Worm (Caenorhabditis elegans): ENCODE measurements around the gene ZK1236.9.
A peak's percentile ranks its signal among the peaks of the same experiment; 100 is the strongest.

ZK1236.9 gene

ce11 chrIII:8410747-8411146, 24.2 kb downstream of the ZK1236.9 start:
- TF ChIP-seq nhr-67 (tag; optimal IDR thresholded peaks at IDR 0.05) (no peak), ceh-82 (tag; optimal IDR thresholded peaks at IDR 0.05) (no peak), eor-1 (tag; optimal IDR thresholded peaks at IDR 0.05) (no peak), zag-1 (tag; optimal IDR thresholded peaks at IDR 0.05) (no peak), nhr-12 (tag; optimal IDR thresholded peaks at IDR 0.05) (no peak), snpc-4 (tag; optimal IDR thresholded peaks at IDR 0.05) (no peak), ceh-16 (tag; optimal IDR thresholded peaks at IDR 0.05) (no peak)

DNA sequence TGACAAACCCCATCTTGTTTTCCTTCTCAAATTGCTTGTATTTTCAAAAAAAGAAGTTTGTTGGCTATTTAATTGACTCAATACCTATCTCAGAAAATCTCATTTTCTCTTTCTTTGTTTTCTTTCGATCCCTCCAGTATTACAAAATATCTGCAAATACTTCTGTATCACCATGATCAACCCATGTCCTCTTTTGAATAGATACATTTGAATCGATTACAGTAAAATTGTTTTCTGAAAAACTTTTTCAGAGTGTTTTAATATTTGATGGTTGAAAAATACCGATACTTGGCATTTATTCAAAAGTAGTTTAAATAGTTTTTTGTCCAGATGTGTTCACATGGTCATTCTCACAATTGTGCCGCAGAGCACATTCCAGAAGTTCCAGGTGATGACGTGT, 25.8 kb downstream of the ZK1236.9 start, which contains the start of gene ZK353.9:
Gene ZK353.9, plus strand, starts transcription at position 331 of the 400 bp plus-strand sequence.
- TF ChIP-seq nhr-11 (tag; optimal IDR thresholded peaks at IDR 0.05) = no peak
- TF ChIP-seq fkh-10 (GFP tag; optimal IDR thresholded peaks at IDR 0.05) = no peak
- TF ChIP-seq nfya-1 (tag; optimal IDR thresholded peaks at IDR 0.05; ENCODE audit: insufficient read depth) = no peak
- no peak for TF ChIP-seq egl-5 (tag; optimal IDR thresholded peaks at IDR 0.05)
- no peak for TF ChIP-seq fkh-2 (tag; optimal IDR thresholded peaks at IDR 0.05)
- no peak for TF ChIP-seq daf-12 (tag; optimal IDR thresholded peaks at IDR 0.05)
- no peak for TF ChIP-seq lin-39 (tag; optimal IDR thresholded peaks at IDR 0.05)
- TF ChIP-seq snpc-4 (tag; optimal IDR thresholded peaks at IDR 0.05) = no peak
- TF ChIP-seq unc-39 (tag; optimal IDR thresholded peaks at IDR 0.05) = no peak
- no peak for TF ChIP-seq nhr-76 (tag; optimal IDR thresholded peaks at IDR 0.05)
- TF ChIP-seq ceh-82 (tag; optimal IDR thresholded peaks at IDR 0.05) = no peak

- TF ChIP-seq nfya-1 (tag; optimal IDR thresholded peaks at IDR 0.05; ENCODE audit: insufficient read depth) = peak; percentile 66
- TF ChIP-seq daf-12 (tag; optimal IDR thresholded peaks at IDR 0.05) = no peak
- peak; percentile 29 for TF ChIP-seq hmg-11 (tag; optimal IDR thresholded peaks at IDR 0.05)
- no peak for TF ChIP-seq zag-1 (tag; optimal IDR thresholded peaks at IDR 0.05)
- no peak for TF ChIP-seq nhr-28 (tag; optimal IDR thresholded peaks at IDR 0.05)
- no peak for TF ChIP-seq eor-1 (tag; optimal IDR thresholded peaks at IDR 0.05)
Observed at ce11 chrIII:8405449-8405962, 29.5 kb downstream of the ZK1236.9 start, which contains the start of the genes ubxn-4 and cyy-1. ubxn-4 (minus strand) TSS chrIII:8405562. cyy-1 (plus strand) TSS chrIII:8405874.

- TF ChIP-seq mdl-1 (tag; optimal IDR thresholded peaks at IDR 0.05) (no peak), pqm-1 (tag; optimal IDR thresholded peaks at IDR 0.05) (no peak), pha-4 (tag; optimal IDR thresholded peaks at IDR 0.05) (no peak), fkh-2 (tag; optimal IDR thresholded peaks at IDR 0.05) (no peak), ceh-82 (tag; optimal IDR thresholded peaks at IDR 0.05) (no peak), hmg-11 (tag; optimal IDR thresholded peaks at IDR 0.05) (no peak), elt-2 (tag; optimal IDR thresholded peaks at IDR 0.05) (no peak), mml-1 (tag; optimal IDR thresholded peaks at IDR 0.05) (no peak), ceh-28 (tag; optimal IDR thresholded peaks at IDR 0.05) (no peak), ztf-4 (tag; optimal IDR thresholded peaks at IDR 0.05) (no peak), unc-39 (tag; optimal IDR thresholded peaks at IDR 0.05) (no peak), egl-27 (tag; optimal IDR thresholded peaks at IDR 0.05) (no peak), zag-1 (tag; optimal IDR thresholded peaks at IDR 0.05) (no peak)
Observed at ce11 chrIII:8403507-8403906, 31.5 kb downstream of the ZK1236.9 start, which contains the start of gene cutc-1. cutc-1 (minus strand) TSS chrIII:8403607.

ce11 chrIII:8402633-8403032, 32.3 kb downstream of the ZK1236.9 start:
- TF ChIP-seq mml-1 (tag; optimal IDR thresholded peaks at IDR 0.05) (no peak), nhr-23 (tag; optimal IDR thresholded peaks at IDR 0.05) (no peak), lin-15B (tag; optimal IDR thresholded peaks at IDR 0.05) (no peak), elt-2 (tag; optimal IDR thresholded peaks at IDR 0.05) (no peak), ztf-11 (tag; optimal IDR thresholded peaks at IDR 0.05) (no peak), nhr-237 (tag; optimal IDR thresholded peaks at IDR 0.05) (no peak), unc-39 (tag; optimal IDR thresholded peaks at IDR 0.05) (no peak), skn-1 (tag; optimal IDR thresholded peaks at IDR 0.05) (no peak), nhr-11 (tag; optimal IDR thresholded peaks at IDR 0.05) (no peak), mdl-1 (tag; optimal IDR thresholded peaks at IDR 0.05) (no peak)

DNA sequence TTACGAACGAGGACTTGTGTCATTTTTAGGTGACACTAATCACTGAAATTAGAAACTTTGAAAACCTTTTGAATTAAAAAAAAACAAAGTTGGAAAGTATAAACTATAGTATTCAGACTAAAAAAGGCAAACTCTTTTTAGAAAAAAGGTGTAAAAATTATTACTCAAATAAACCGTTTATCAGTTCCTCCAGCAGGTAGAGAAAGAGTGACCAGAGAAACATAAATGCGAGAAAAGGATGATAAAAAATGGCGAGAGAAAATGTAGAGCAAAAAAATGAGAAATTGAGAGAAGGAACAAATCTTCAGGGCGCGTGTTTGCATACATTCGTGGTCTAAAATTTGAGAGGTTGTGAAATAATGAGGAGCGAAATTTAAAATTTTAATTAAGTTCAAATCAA, 33.1 kb downstream of the ZK1236.9 start, which contains the start of gene lap-1:
Gene lap-1, minus strand, starts transcription at position 42 of the 400 bp plus-strand sequence.
- TF ChIP-seq pqm-1 (tag; optimal IDR thresholded peaks at IDR 0.05) (peak; percentile 7), egl-27 (tag; optimal IDR thresholded peaks at IDR 0.05) (no peak), lin-15B (tag; optimal IDR thresholded peaks at IDR 0.05) (no peak), nhr-23 (tag; optimal IDR thresholded peaks at IDR 0.05) (no peak), elt-2 (tag; optimal IDR thresholded peaks at IDR 0.05) (peak; percentile 40), pha-4 (tag; optimal IDR thresholded peaks at IDR 0.05) (peak; percentile 18)
